Worm (Caenorhabditis elegans) whole organism, L1 larva: ENCODE data around the gene F46C5.4.

Source experiments
- F16B12.6 ChIP-seq: fragments of 150-350 bp; optimal IDR thresholded peaks from 2 replicates; lab custom pipeline; 2014; ENCODE audit warnings: missing biosample characterization, missing genetic modification characterization
- alr-1 ChIP-seq: fragments of 200-800 bp; sonication (Bioruptor generic); optimal IDR thresholded peaks from 2 replicates; lab custom pipeline; 2018; ENCODE audit warnings: borderline replicate concordance, mild to moderate bottlenecking, missing genetic modification characterization, missing compliant biosample characterization
- aly-2 ChIP-seq: fragments of 150-350 bp; optimal IDR thresholded peaks from 2 replicates; lab custom pipeline; 2014; ENCODE audit warnings: missing biosample characterization, missing genetic modification characterization
- ama-1 ChIP-seq: fragments of 150-350 bp; optimal IDR thresholded peaks from 2 replicates; lab custom pipeline; 2014
- ceh-88 ChIP-seq: fragments of 200-800 bp; sonication (Bioruptor generic); IDR thresholded peaks from 2 replicates; pipeline ENCODE4 v1.3.6; 2022; ENCODE audit warnings: missing genetic modification characterization, missing compliant biosample characterization
- ces-1 ChIP-seq: fragments of 150-350 bp; optimal IDR thresholded peaks from 2 replicates; lab custom pipeline; 2014; ENCODE audit warnings: missing biosample characterization, missing genetic modification reagents, missing genetic modification characterization
- efl-1 ChIP-seq, 4 experiments: fragments of 150-350 bp; optimal IDR thresholded peaks in 3 of 4; peaks in 1 of 4; 1 replicate in 1 of 4; 2 replicates in 3 of 4; lab custom pipeline; 2014; ENCODE audit warnings: missing biosample characterization in 2 of 4, missing genetic modification characterization in 2 of 4, missing genetic modification reagents in 2 of 4
- egl-13 ChIP-seq: sonication (generic microtip); optimal IDR thresholded peaks from 2 replicates; lab custom pipeline; 2016; ENCODE audit warnings: missing genotype, missing genetic modification reagents, missing genetic modification characterization, missing compliant biosample characterization
- egl-27 ChIP-seq, 2 experiments: fragments of 150-350 bp in 1 of 2; sonication (generic microtip); optimal IDR thresholded peaks; 3 replicates each; lab custom pipeline; 2017 to 2018; ENCODE audit warnings: missing biosample characterization in 2 of 2, missing genetic modification characterization in 2 of 2, missing genetic modification reagents in 2 of 2
- fkh-8 ChIP-seq: sonication (generic microtip); optimal IDR thresholded peaks from 2 replicates; lab custom pipeline; 2016; ENCODE audit warnings: mild to moderate bottlenecking, missing genetic modification characterization, missing compliant biosample characterization
- hpl-2 ChIP-seq: fragments of 150-350 bp; optimal IDR thresholded peaks from 2 replicates; lab custom pipeline; 2014; ENCODE audit warnings: missing biosample characterization, missing genetic modification reagents, missing genetic modification characterization
- isw-1 ChIP-seq: fragments of 200-800 bp; sonication (Bioruptor generic); IDR thresholded peaks from 2 replicates; pipeline ENCODE4 v1.3.6; 2022; ENCODE audit warnings: missing genetic modification characterization, missing compliant biosample characterization
- lin-14 ChIP-seq: fragments of 200-800 bp; sonication (Bioruptor generic); optimal IDR thresholded peaks from 2 replicates; lab custom pipeline; 2018; ENCODE audit warnings: mild to moderate bottlenecking, missing genetic modification characterization, moderate library complexity, missing compliant biosample characterization
- lsy-2 ChIP-seq, 2 experiments: fragments of 150-350 bp; optimal IDR thresholded peaks; 2 replicates each; lab custom pipeline; 2014; ENCODE audit warnings: missing biosample characterization in 2 of 2, missing genetic modification characterization in 2 of 2
- mdl-1 ChIP-seq, 2 experiments: fragments of 150-350 bp; optimal IDR thresholded peaks; 2 replicates each; lab custom pipeline; 2014 to 2017; ENCODE audit warnings: missing biosample characterization in 2 of 2, missing genetic modification characterization in 2 of 2, inconsistent platforms in 1 of 2
- nhr-12 ChIP-seq: sonication (generic microtip); optimal IDR thresholded peaks from 2 replicates; lab custom pipeline; 2017; ENCODE audit warnings: missing biosample characterization, missing genetic modification characterization
- nhr-19 ChIP-seq: fragments of 200-800 bp; sonication (Bioruptor generic); conservative IDR thresholded peaks from 2 replicates; pipeline ENCODE4 v1.3.6; 2022; ENCODE audit warnings: missing genetic modification characterization, missing compliant biosample characterization
- nhr-20 ChIP-seq: sonication (generic microtip); optimal IDR thresholded peaks from 2 replicates; lab custom pipeline; 2016; ENCODE audit warnings: mild to moderate bottlenecking, missing genetic modification characterization, missing compliant biosample characterization
- nhr-76 ChIP-seq: sonication (generic microtip); optimal IDR thresholded peaks from 2 replicates; lab custom pipeline; 2017; ENCODE audit warnings: missing biosample characterization, missing genetic modification characterization
- nhr-77 ChIP-seq: fragments of 150-350 bp; optimal IDR thresholded peaks from 2 replicates; lab custom pipeline; 2014; ENCODE audit warnings: missing biosample characterization, missing genetic modification characterization
- nhr-84 ChIP-seq: sonication (generic microtip); optimal IDR thresholded peaks from 2 replicates; lab custom pipeline; 2017; ENCODE audit warnings: missing biosample characterization, missing genetic modification characterization
- nhr-85 ChIP-seq: sonication (generic microtip); peaks from one replicate; lab custom pipeline; 2016; ENCODE audit warnings: missing genetic modification characterization, inconsistent platforms, missing compliant biosample characterization
- nhr-90 ChIP-seq: sonication (generic microtip); optimal IDR thresholded peaks from 2 replicates; lab custom pipeline; 2016; ENCODE audit warnings: mild to moderate bottlenecking, missing genetic modification characterization, missing compliant biosample characterization; ENCODE audit not compliant: poor library complexity
- pqm-1 ChIP-seq: sonication (generic microtip); optimal IDR thresholded peaks from 3 replicates; lab custom pipeline; 2017; ENCODE audit warnings: missing biosample characterization, missing genetic modification characterization
- skn-1 ChIP-seq: fragments of 150-350 bp; optimal IDR thresholded peaks from 2 replicates; lab custom pipeline; 2014; ENCODE audit warnings: missing biosample characterization, missing genetic modification characterization
- sox-4 ChIP-seq: sonication (generic microtip); optimal IDR thresholded peaks from 2 replicates; lab custom pipeline; 2016; ENCODE audit warnings: missing genetic modification characterization, missing compliant biosample characterization
- sptf-1 ChIP-seq: fragments of 150-350 bp; optimal IDR thresholded peaks from 2 replicates; lab custom pipeline; 2014; ENCODE audit warnings: missing biosample characterization, missing genetic modification characterization
- sup-37 ChIP-seq: fragments of 200-800 bp; sonication (Bioruptor generic); optimal IDR thresholded peaks from 2 replicates; lab custom pipeline; 2018; ENCODE audit warnings: mild to moderate bottlenecking, missing genetic modification characterization, missing compliant biosample characterization
- swsn-7 ChIP-seq: sonication (generic microtip); optimal IDR thresholded peaks from 2 replicates; lab custom pipeline; 2016; ENCODE audit warnings: missing genetic modification characterization, missing compliant biosample characterization
- tbx-2 ChIP-seq: sonication (generic microtip); optimal IDR thresholded peaks from 2 replicates; lab custom pipeline; 2016; ENCODE audit warnings: missing genetic modification characterization, missing compliant biosample characterization
- tlp-1 ChIP-seq: fragments of 150-350 bp; optimal IDR thresholded peaks from 2 replicates; lab custom pipeline; 2014; ENCODE audit warnings: missing biosample characterization, missing genetic modification characterization
- unc-130 ChIP-seq: fragments of 150-350 bp; optimal IDR thresholded peaks from 2 replicates; lab custom pipeline; 2017; ENCODE audit warnings: missing biosample characterization, missing genetic modification characterization, inconsistent platforms
- unc-30 ChIP-seq: sonication (generic microtip); optimal IDR thresholded peaks from 2 replicates; lab custom pipeline; 2017; ENCODE audit warnings: missing biosample characterization, missing genetic modification characterization
- vab-15 ChIP-seq: sonication (generic microtip); optimal IDR thresholded peaks from 2 replicates; lab custom pipeline; 2017; ENCODE audit warnings: missing genotype, mild to moderate bottlenecking, missing genetic modification characterization, missing compliant biosample characterization
- zag-1 ChIP-seq: fragments of 150-350 bp; optimal IDR thresholded peaks from 2 replicates; lab custom pipeline; 2014; ENCODE audit warnings: missing biosample characterization, missing genetic modification characterization
- zip-4 ChIP-seq: fragments of 200-800 bp; sonication (Bioruptor generic); optimal IDR thresholded peaks from 2 replicates; lab custom pipeline; 2018; ENCODE audit warnings: mild to moderate bottlenecking, missing genetic modification characterization, moderate library complexity, missing compliant biosample characterization

The F46C5.4 gene

ce11 chrII:8796391-8796790 is 39.5 kb upstream of the F46C5.4 start (continued):
- TF ChIP-seq fkh-8 (peak; percentile 95), alr-1 (tag; lab: Kevin White, UChicago) (no peak), tlp-1 (tag; lab: Kevin White, UChicago) (no peak), pqm-1 (tag; lab: Kevin White, UChicago) (no peak), nhr-90 (no peak), unc-130 (no peak), nhr-20 (tag; lab: Kevin White, UChicago) (peak; percentile 56)
- TF ChIP-seq, all 84 proteins: peak for 32

DNA sequence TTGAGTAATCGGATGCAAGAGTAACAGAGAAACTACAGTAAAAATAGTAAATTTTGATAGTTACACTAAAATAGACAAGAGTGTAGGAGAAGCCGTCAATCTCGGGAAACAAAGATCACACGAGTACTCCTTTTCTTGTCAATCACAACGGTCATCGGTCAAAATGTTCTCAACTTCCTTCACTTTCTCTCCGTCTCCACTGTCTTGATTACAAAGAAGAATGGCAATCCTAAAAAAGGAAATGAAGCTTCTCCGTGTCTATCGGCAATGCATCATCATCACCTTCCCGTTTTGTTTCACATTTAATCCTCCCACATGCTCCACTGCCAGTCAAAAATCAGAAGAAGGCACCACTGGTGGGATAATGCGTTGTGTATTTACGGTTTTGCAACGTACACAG is 36.2 kb upstream of the F46C5.4 start:
- TF ChIP-seq nhr-12 (tag; lab: Kevin White, UChicago) = no peak
- no peak for TF ChIP-seq vab-15 (tag; lab: Kevin White, UChicago)
- TF ChIP-seq fkh-8 = no peak
- no peak for TF ChIP-seq nhr-77 (tag; lab: Kevin White, UChicago)
- TF ChIP-seq sox-4 (tag; lab: Kevin White, UChicago) = no peak
- TF ChIP-seq tbx-2 (tag; lab: Kevin White, UChicago) = no peak
- no peak for TF ChIP-seq hpl-2 (GFP tag; lab: Kevin White, UChicago)

DNA sequence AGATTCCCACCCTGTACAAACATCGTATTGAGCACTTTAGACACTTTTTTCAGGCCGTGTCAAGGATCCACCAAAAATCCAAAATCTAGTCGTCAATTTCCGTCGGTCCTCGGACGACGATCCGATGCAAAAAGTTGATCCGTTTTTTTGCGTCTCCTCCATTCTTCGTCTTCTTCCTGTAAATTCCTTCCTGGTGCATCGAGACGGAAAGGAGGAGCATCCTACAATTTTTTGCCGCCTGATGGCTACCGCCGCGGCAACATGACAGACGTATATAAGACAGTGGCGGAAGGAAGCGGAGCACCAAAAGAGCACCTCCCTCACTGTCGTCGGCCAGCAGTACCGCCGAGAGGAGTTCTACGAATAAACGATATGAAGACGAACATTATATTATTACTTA is 35.0 kb upstream of the F46C5.4 start, which contains the start of gene appg-2:
TSS of gene appg-2 (plus strand) at position 301 of the 400 bp plus-strand sequence.
- TF ChIP-seq egl-27 (tag; optimal IDR thresholded peaks at IDR 0.05; lab: Kevin White, UChicago) (no peak), efl-1 (optimal IDR thresholded peaks at IDR 0.05; lab: Kevin White, UChicago) (no peak), efl-1 (GFP tag; optimal IDR thresholded peaks at IDR 0.05 in 1 of 2; lab: Kevin White, UChicago) (peak in 1 of 2 experiments; percentile 18), lsy-2 (tag; optimal IDR thresholded peaks at IDR 0.05; lab: Kevin White, UChicago) (no peak), lin-14 (GFP tag; lab: Kevin White, UChicago) (no peak), F16B12.6 (tag; lab: Kevin White, UChicago) (no peak), nhr-85 (tag; lab: Kevin White, UChicago) (no peak), ces-1 (GFP tag; lab: Kevin White, UChicago) (no peak), nhr-84 (tag; lab: Kevin White, UChicago) (no peak)

ce11 chrII:8806921-8807320 is 29.0 kb upstream of the F46C5.4 start, which contains the start of gene pho-13:
Gene pho-13 (minus strand): TSS chrII:8807021.
- TF ChIP-seq zip-4 (GFP tag; lab: Kevin White, UChicago) = no peak
- TF ChIP-seq hpl-2 (GFP tag; lab: Kevin White, UChicago) = no peak
- TF ChIP-seq sup-37 (GFP tag; lab: Kevin White, UChicago) = no peak
- no peak for TF ChIP-seq efl-1 (optimal IDR thresholded peaks at IDR 0.05; lab: Kevin White, UChicago)
- TF ChIP-seq efl-1 (GFP tag; optimal IDR thresholded peaks at IDR 0.05 in 1 of 2; lab: Kevin White, UChicago) = no peak
- no peak for TF ChIP-seq mdl-1 (tag; optimal IDR thresholded peaks at IDR 0.05; lab: Kevin White, UChicago)
- no peak for TF ChIP-seq isw-1 (GFP tag; lab: Robert Waterston, UW)
- no peak for TF ChIP-seq unc-30 (tag; lab: Kevin White, UChicago)
- TF ChIP-seq zag-1 = no peak
- no peak for TF ChIP-seq ceh-88 (GFP tag; lab: Robert Waterston, UW)
- no peak for TF ChIP-seq nhr-19 (GFP tag; lab: Robert Waterston, UW)
- no peak for TF ChIP-seq alr-1 (tag; lab: Kevin White, UChicago)
- TF ChIP-seq aly-2 (tag; lab: Kevin White, UChicago) = no peak
- TF ChIP-seq sptf-1 (tag; lab: Kevin White, UChicago) = no peak
- TF ChIP-seq ama-1 (lab: Kevin White, UChicago) = no peak
- no peak for TF ChIP-seq skn-1 (tag; lab: Kevin White, UChicago)
- TF ChIP-seq swsn-7 (tag; lab: Kevin White, UChicago) = no peak
- no peak for TF ChIP-seq lsy-2 (tag; optimal IDR thresholded peaks at IDR 0.05; lab: Kevin White, UChicago)
- no peak for TF ChIP-seq egl-13
- TF ChIP-seq nhr-76 = no peak
